Worm (Caenorhabditis elegans) whole organism, young adult: ENCODE data around the gene hlh-14.

Source experiments
- B0336.3 ChIP-seq: fragments of 200-800 bp; sonication (Bioruptor generic); IDR thresholded peaks from 2 replicates; pipeline ENCODE4 v1.3.6; 2022; ENCODE audit warnings: missing genetic modification characterization, missing compliant biosample characterization
- C06A6.2 ChIP-seq: fragments of 200-800 bp; sonication (Bioruptor generic); conservative IDR thresholded peaks from 2 replicates; pipeline ENCODE4 v1.3.6; 2022; ENCODE audit warnings: missing genetic modification characterization, missing compliant biosample characterization
- F23B12.7 ChIP-seq: sonication (generic microtip); optimal IDR thresholded peaks from 2 replicates; lab custom pipeline; 2017; ENCODE audit warnings: missing genetic modification characterization, mild to moderate bottlenecking, missing compliant biosample characterization, antibody characterized with exemption, moderate library complexity; ENCODE audit not compliant: insufficient read depth
- F37B4.10 ChIP-seq: fragments of 200-800 bp; sonication (Bioruptor generic); IDR thresholded peaks from 2 replicates; pipeline ENCODE4 v1.3.6; 2022; ENCODE audit warnings: missing genetic modification characterization, missing compliant biosample characterization
- F57A8.1 ChIP-seq: fragments of 200-800 bp; sonication (Bioruptor generic); optimal IDR thresholded peaks from 2 replicates; lab custom pipeline; 2018; ENCODE audit warnings: mild to moderate bottlenecking, missing genetic modification characterization, moderate library complexity, missing compliant biosample characterization
- F57C9.4 ChIP-seq: sonication (generic microtip); optimal IDR thresholded peaks from 2 replicates; lab custom pipeline; 2017; ENCODE audit warnings: mild to moderate bottlenecking, missing genetic modification characterization, missing compliant biosample characterization
- K11D2.4 ChIP-seq: fragments of 200-800 bp; sonication (Bioruptor generic); IDR thresholded peaks from 2 replicates; pipeline ENCODE4 v1.3.6; 2022; ENCODE audit warnings: missing genetic modification reagents, missing genetic modification characterization, missing compliant biosample characterization
- Y53F4B.3 ChIP-seq: fragments of 200-800 bp; sonication (Bioruptor generic); IDR thresholded peaks from 2 replicates; pipeline ENCODE4 v1.3.6; 2022; ENCODE audit warnings: missing genetic modification reagents, missing genetic modification characterization, missing compliant biosample characterization
- Y67H2A.10 ChIP-seq: fragments of 200-800 bp; sonication (Bioruptor generic); conservative IDR thresholded peaks from 2 replicates; pipeline ENCODE4 v1.3.6; 2022; ENCODE audit warnings: missing genetic modification reagents, missing genetic modification characterization, missing compliant biosample characterization
- Y79H2A.3 ChIP-seq: fragments of 200-800 bp; sonication (Bioruptor generic); conservative IDR thresholded peaks from 2 replicates; pipeline ENCODE4 v1.3.6; 2022; ENCODE audit warnings: missing genetic modification reagents, missing genetic modification characterization, missing compliant biosample characterization
- ZK185.1 ChIP-seq: sonication (generic microtip); optimal IDR thresholded peaks from 2 replicates; lab custom pipeline; 2016; ENCODE audit warnings: mild to moderate bottlenecking, missing genetic modification characterization, missing compliant biosample characterization; ENCODE audit not compliant: poor library complexity, severe bottlenecking
- akir-1 ChIP-seq: fragments of 200-800 bp; sonication (Bioruptor generic); optimal IDR thresholded peaks from 2 replicates; lab custom pipeline; 2018; ENCODE audit warnings: mild to moderate bottlenecking, missing genetic modification characterization, moderate library complexity, missing compliant biosample characterization
- ama-1 ChIP-seq, 3 experiments: fragments of 150-350 bp in 1 of 3; sonication (generic microtip) in 2 of 3; optimal IDR thresholded peaks; 2 replicates each; lab custom pipeline; 2014 to 2018; ENCODE audit warnings: missing biosample characterization in 2 of 3, missing genetic modification characterization in 2 of 3, missing genetic modification reagents in 2 of 3
- aptf-2 ChIP-seq: fragments of 200-800 bp; sonication (Bioruptor generic); conservative IDR thresholded peaks from 2 replicates; pipeline ENCODE4 v1.3.6; 2022; ENCODE audit warnings: missing genetic modification reagents, missing genetic modification characterization, missing compliant biosample characterization
- aptf-3 ChIP-seq: fragments of 200-800 bp; sonication (Bioruptor generic); IDR thresholded peaks from 2 replicates; pipeline ENCODE4 v1.3.6; 2022; ENCODE audit warnings: missing genetic modification characterization, missing compliant biosample characterization
- ccch-3 ChIP-seq: fragments of 200-800 bp; sonication (Bioruptor generic); optimal IDR thresholded peaks from 2 replicates; lab custom pipeline; 2018; ENCODE audit warnings: mild to moderate bottlenecking, missing genetic modification characterization, missing compliant biosample characterization
- ceh-27 ChIP-seq: fragments of 200-800 bp; sonication (Bioruptor generic); optimal IDR thresholded peaks from 2 replicates; lab custom pipeline; 2018; ENCODE audit warnings: mild to moderate bottlenecking, missing genetic modification characterization, moderate library complexity, missing compliant biosample characterization
- die-1 ChIP-seq: sonication (generic microtip); optimal IDR thresholded peaks from 2 replicates; lab custom pipeline; 2016; ENCODE audit warnings: missing genotype, mild to moderate bottlenecking, missing genetic modification characterization, missing compliant biosample characterization
- dpff-1 ChIP-seq: sonication (generic microtip); optimal IDR thresholded peaks from 2 replicates; lab custom pipeline; 2017; ENCODE audit warnings: mild to moderate bottlenecking, missing genetic modification characterization, missing compliant biosample characterization
- efl-1 ChIP-seq: fragments of 150-350 bp; optimal IDR thresholded peaks from 2 replicates; lab custom pipeline; 2014; ENCODE audit warnings: missing biosample characterization, missing genetic modification reagents, missing genetic modification characterization
- ekl-4 ChIP-seq: fragments of 200-800 bp; sonication (Bioruptor generic); IDR thresholded peaks from 2 replicates; pipeline ENCODE4 v1.3.6; 2022; ENCODE audit warnings: missing genetic modification reagents, missing genetic modification characterization, missing compliant biosample characterization
- gei-17 ChIP-seq: fragments of 200-800 bp; sonication (Bioruptor generic); optimal IDR thresholded peaks from 2 replicates; lab custom pipeline; 2018; ENCODE audit warnings: mild to moderate bottlenecking, missing genetic modification characterization, missing compliant biosample characterization
- hlh-26 ChIP-seq: fragments of 200-800 bp; sonication (Bioruptor generic); conservative IDR thresholded peaks from 2 replicates; pipeline ENCODE4 v1.3.6; 2022; ENCODE audit warnings: missing genetic modification reagents, missing genetic modification characterization, missing compliant biosample characterization
- hmg-1.2 ChIP-seq: fragments of 200-800 bp; sonication (Bioruptor generic); IDR thresholded peaks from 2 replicates; pipeline ENCODE4 v1.3.6; 2022; ENCODE audit warnings: missing genetic modification reagents, missing genetic modification characterization, missing compliant biosample characterization
- hmg-20 ChIP-seq: fragments of 200-800 bp; sonication (Bioruptor generic); IDR thresholded peaks from 2 replicates; pipeline ENCODE4 v1.3.6; 2022; ENCODE audit warnings: missing genetic modification reagents, missing genetic modification characterization, missing compliant biosample characterization
- hrde-1 ChIP-seq: sonication (generic microtip); optimal IDR thresholded peaks from 2 replicates; lab custom pipeline; 2016; ENCODE audit warnings: missing genetic modification characterization, mild to moderate bottlenecking, missing compliant biosample characterization, moderate library complexity, missing genotype, missing genetic modification reagents, borderline replicate concordance
- lin-26 ChIP-seq: fragments of 200-800 bp; sonication (Bioruptor generic); IDR thresholded peaks from 2 replicates; pipeline ENCODE4 v1.3.6; 2022; ENCODE audit warnings: missing genetic modification reagents, missing genetic modification characterization, missing compliant biosample characterization
- lin-40 ChIP-seq: sonication (generic microtip); optimal IDR thresholded peaks from 2 replicates; lab custom pipeline; 2016; ENCODE audit warnings: missing genetic modification characterization, mild to moderate bottlenecking, missing compliant biosample characterization, missing genotype, missing genetic modification reagents
- lin-54 ChIP-seq: fragments of 200-800 bp; sonication (Bioruptor generic); optimal IDR thresholded peaks from 2 replicates; lab custom pipeline; 2018; ENCODE audit warnings: mild to moderate bottlenecking, missing genetic modification characterization, missing compliant biosample characterization
- lsy-27 ChIP-seq: sonication (generic microtip); optimal IDR thresholded peaks from 2 replicates; lab custom pipeline; 2017; ENCODE audit warnings: missing genetic modification characterization, mild to moderate bottlenecking, missing compliant biosample characterization, antibody characterized with exemption, missing genotype, borderline replicate concordance; ENCODE audit not compliant: insufficient read depth
- mxl-1 ChIP-seq: sonication (generic microtip); optimal IDR thresholded peaks from 2 replicates; lab custom pipeline; 2016; ENCODE audit warnings: missing genetic modification characterization, missing compliant biosample characterization
- nfya-2 ChIP-seq: fragments of 200-800 bp; sonication (Bioruptor generic); IDR thresholded peaks from 2 replicates; pipeline ENCODE4 v1.3.6; 2022; ENCODE audit warnings: missing genetic modification reagents, missing genetic modification characterization, missing compliant biosample characterization
- nfyb-1 ChIP-seq: fragments of 200-800 bp; sonication (Bioruptor generic); IDR thresholded peaks from 2 replicates; pipeline ENCODE4 v1.3.6; 2022; ENCODE audit warnings: missing genetic modification reagents, missing genetic modification characterization, missing compliant biosample characterization
- nhr-120 ChIP-seq: fragments of 200-800 bp; sonication (Bioruptor generic); IDR thresholded peaks from 2 replicates; pipeline ENCODE4 v1.3.6; 2022; ENCODE audit warnings: missing genetic modification characterization, missing compliant biosample characterization
- nhr-27 ChIP-seq: fragments of 200-800 bp; sonication (Bioruptor generic); optimal IDR thresholded peaks from 2 replicates; lab custom pipeline; 2018; ENCODE audit warnings: mild to moderate bottlenecking, missing genetic modification characterization, moderate library complexity, missing compliant biosample characterization
- pha-4 ChIP-seq: fragments of 150-350 bp; sonication (generic microtip); optimal IDR thresholded peaks from 2 replicates; lab custom pipeline; 2014; ENCODE audit warnings: missing biosample characterization, missing genetic modification reagents, missing genetic modification characterization
- rcor-1 ChIP-seq: fragments of 200-800 bp; sonication (Bioruptor generic); IDR thresholded peaks from 2 replicates; pipeline ENCODE4 v1.3.6; 2022; ENCODE audit warnings: missing genetic modification reagents, missing genetic modification characterization, missing compliant biosample characterization
- rec-8 ChIP-seq, 2 experiments: sonication (generic microtip); optimal IDR thresholded peaks; 2 replicates each; lab custom pipeline; 2016; ENCODE audit warnings: mild to moderate bottlenecking in 2 of 2, missing genetic modification characterization in 2 of 2, missing genetic modification reagents in 2 of 2, missing genotype in 2 of 2, missing biosample characterization in 1 of 2, missing compliant biosample characterization in 1 of 2, moderate library complexity in 1 of 2
- rpc-1 ChIP-seq, 2 experiments: fragments of 150-350 bp in 1 of 2; sonication (generic microtip) in 1 of 2; optimal IDR thresholded peaks; 2 replicates each; lab custom pipeline; 2014 to 2018; ENCODE audit warnings: missing biosample characterization in 1 of 2, missing genetic modification characterization in 1 of 2, missing genetic modification reagents in 1 of 2, missing genotype in 1 of 2
- snpc-1.3 ChIP-seq: sonication (generic microtip); optimal IDR thresholded peaks from 2 replicates; lab custom pipeline; 2017; ENCODE audit warnings: missing genetic modification characterization, mild to moderate bottlenecking, missing compliant biosample characterization, antibody characterized with exemption, moderate library complexity, missing genotype, missing genetic modification reagents; ENCODE audit not compliant: insufficient read depth
- snpc-3.4 ChIP-seq: sonication (generic microtip); optimal IDR thresholded peaks from 2 replicates; lab custom pipeline; 2017; ENCODE audit warnings: missing genetic modification characterization, mild to moderate bottlenecking, missing compliant biosample characterization, antibody characterized with exemption, moderate library complexity, missing genotype, missing genetic modification reagents
- tbp1 ChIP-seq: fragments of 200-800 bp; sonication (Bioruptor generic); optimal IDR thresholded peaks from 2 replicates; lab custom pipeline; 2018; ENCODE audit warnings: mild to moderate bottlenecking, missing genetic modification characterization, missing compliant biosample characterization
- tbx-9 ChIP-seq: sonication (generic microtip); optimal IDR thresholded peaks from 2 replicates; lab custom pipeline; 2016; ENCODE audit warnings: borderline replicate concordance, missing genetic modification characterization, inconsistent platforms, missing compliant biosample characterization
- tlf-1 ChIP-seq: fragments of 200-800 bp; sonication (Bioruptor generic); optimal IDR thresholded peaks from 2 replicates; lab custom pipeline; 2018; ENCODE audit warnings: mild to moderate bottlenecking, missing genetic modification characterization, missing compliant biosample characterization
- unc-130 ChIP-seq: sonication (generic microtip); optimal IDR thresholded peaks from 2 replicates; lab custom pipeline; 2016; ENCODE audit warnings: missing genetic modification reagents, missing genetic modification characterization, missing compliant biosample characterization
- zim-3 ChIP-seq: sonication (generic microtip); optimal IDR thresholded peaks from 2 replicates; lab custom pipeline; 2017; ENCODE audit warnings: mild to moderate bottlenecking, missing genetic modification characterization, moderate library complexity, missing compliant biosample characterization
- ztf-18 ChIP-seq: sonication (generic microtip); optimal IDR thresholded peaks from 2 replicates; lab custom pipeline; 2016; ENCODE audit warnings: missing genotype, mild to moderate bottlenecking, missing genetic modification characterization, missing compliant biosample characterization

hlh-14 gene

DNA sequence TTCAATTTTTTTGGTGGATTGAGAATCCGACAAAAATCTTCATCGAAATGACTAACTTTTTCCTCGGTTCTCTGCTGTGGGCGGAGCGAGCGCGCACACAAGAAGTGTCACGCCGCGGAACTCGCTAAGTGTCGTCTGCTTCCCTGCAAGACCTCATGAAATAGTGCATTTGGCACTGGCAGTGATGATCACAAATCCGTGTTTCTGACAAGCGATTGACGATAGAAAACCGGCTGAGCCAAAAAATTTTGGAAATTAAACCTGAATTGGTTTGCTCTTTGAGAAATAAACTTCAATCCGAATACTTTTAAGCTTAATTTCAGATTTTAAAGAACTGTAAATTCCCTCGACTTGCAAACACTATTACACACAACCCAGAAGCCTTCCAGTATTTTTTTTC, 37.2 kb downstream of the hlh-14 start (continued):
- TF ChIP-seq F57A8.1 (no peak), F37B4.10 (GFP tag; lab: Robert Waterston, UW) (no peak), B0336.3 (GFP tag; lab: Robert Waterston, UW) (peak; percentile 60; the same call in 1 of the 2 replicates), efl-1 (no peak), C06A6.2 (GFP tag; lab: Robert Waterston, UW) (no peak), Y53F4B.3 (GFP tag; lab: Robert Waterston, UW) (no peak), lin-54 (peak; percentile 23), hmg-20 (GFP tag; lab: Robert Waterston, UW) (peak; percentile 66), hmg-1.2 (GFP tag; lab: Robert Waterston, UW) (peak; percentile 87), nfyb-1 (GFP tag; lab: Robert Waterston, UW) (peak; percentile 53), ZK185.1 (peak; percentile 10), Y67H2A.10 (GFP tag; lab: Robert Waterston, UW) (no peak), aptf-3 (no peak), snpc-1.3 (tag; lab: Kevin White, UChicago) (peak; percentile 78), hlh-26 (GFP tag; lab: Robert Waterston, UW) (no peak), ekl-4 (GFP tag; lab: Robert Waterston, UW) (peak; percentile 47; the same call in 1 of the 2 replicates), nhr-120 (no peak), F57C9.4 (tag; lab: Kevin White, UChicago) (no peak), Y79H2A.3 (GFP tag; lab: Robert Waterston, UW) (no peak), K11D2.4 (GFP tag; lab: Robert Waterston, UW) (no peak), tbx-9 (tag; lab: Kevin White, UChicago) (no peak), akir-1 (no peak), tlf-1 (GFP tag; lab: Kevin White, UChicago) (no peak), die-1 (tag; lab: Kevin White, UChicago) (no peak), F23B12.7 (tag; lab: Kevin White, UChicago) (peak; percentile 39), ccch-3 (GFP tag; lab: Kevin White, UChicago) (no peak), dpff-1 (tag; lab: Kevin White, UChicago) (no peak), rcor-1 (GFP tag; lab: Robert Waterston, UW) (peak; percentile 48; the same call in 1 of the 2 replicates), zim-3 (tag; lab: Kevin White, UChicago) (no peak), ceh-27 (GFP tag; lab: Kevin White, UChicago) (peak; percentile 9), ztf-18 (no peak), nhr-27 (tag; lab: Kevin White, UChicago) (no peak), aptf-2 (GFP tag; lab: Robert Waterston, UW) (no peak), rpc-1 (optimal IDR thresholded peaks at IDR 0.05; lab: Kevin White, UChicago) (no peak), rpc-1 (tag; optimal IDR thresholded peaks at IDR 0.05; lab: Kevin White, UChicago) (peak; percentile 4), lin-26 (no peak), ama-1 (optimal IDR thresholded peaks at IDR 0.05; lab: Kevin White, UChicago) (peak; percentile 86), ama-1 (GFP tag; optimal IDR thresholded peaks at IDR 0.05; lab: Kevin White, UChicago) (no peak), unc-130 (no peak), snpc-3.4 (tag; lab: Kevin White, UChicago) (peak; percentile 92), nfya-2 (GFP tag; lab: Robert Waterston, UW) (no peak), mxl-1 (tag; lab: Kevin White, UChicago) (no peak), gei-17 (GFP tag; lab: Kevin White, UChicago) (no peak), lsy-27 (tag; lab: Kevin White, UChicago) (peak; percentile 88), rec-8 (tag; optimal IDR thresholded peaks at IDR 0.05; lab: Kevin White, UChicago) (peak in 1 of 2 experiments; percentile 3), tbp1 (GFP tag; lab: Kevin White, UChicago) (peak; percentile 78), lin-40 (tag; lab: Kevin White, UChicago) (peak; percentile 49), hrde-1 (tag; lab: Kevin White, UChicago) (no peak), pha-4 (no peak)
